Worm (Caenorhabditis elegans) whole organism, L2 larva: ENCODE measurements around the gene clec-149.

ENCODE experiments used
- ama-1 ChIP-seq: fragments of 150-350 bp; optimal IDR thresholded peaks from 2 replicates; lab custom pipeline; 2018; ENCODE audit warnings: inconsistent platforms
- ceh-16 ChIP-seq: fragments of 150-350 bp; optimal IDR thresholded peaks from 2 replicates; lab custom pipeline; 2014; ENCODE audit warnings: missing biosample characterization, missing genetic modification characterization
- ceh-82 ChIP-seq: fragments of 150-350 bp; optimal IDR thresholded peaks from 2 replicates; lab custom pipeline; 2014; ENCODE audit warnings: missing biosample characterization, missing genetic modification characterization
- elt-1 ChIP-seq: fragments of 150-350 bp; optimal IDR thresholded peaks from 2 replicates; lab custom pipeline; 2014; ENCODE audit warnings: missing biosample characterization, missing genetic modification characterization
- fos-1 ChIP-seq: fragments of 150-350 bp; optimal IDR thresholded peaks from 2 replicates; lab custom pipeline; 2014; ENCODE audit warnings: missing biosample characterization, missing genetic modification characterization
- lsy-2 ChIP-seq, 2 experiments: fragments of 150-350 bp in 1 of 2; sonication (generic microtip) in 1 of 2; optimal IDR thresholded peaks; 2 replicates each; lab custom pipeline; 2014 to 2017; ENCODE audit warnings: missing biosample characterization in 2 of 2, missing genetic modification characterization in 2 of 2
- mdl-1 ChIP-seq, 2 experiments: fragments of 150-350 bp in 1 of 2; sonication (generic microtip) in 1 of 2; optimal IDR thresholded peaks; 2 replicates each; lab custom pipeline; 2017; ENCODE audit warnings: missing biosample characterization in 2 of 2, missing genetic modification characterization in 2 of 2
- nhr-11 ChIP-seq: fragments of 150-350 bp; optimal IDR thresholded peaks from 2 replicates; lab custom pipeline; 2014; ENCODE audit warnings: missing biosample characterization, missing genetic modification characterization
- nhr-25 ChIP-seq: fragments of 150-350 bp; sonication (generic microtip); optimal IDR thresholded peaks from 3 replicates; lab custom pipeline; 2014; ENCODE audit warnings: missing biosample characterization, missing genetic modification characterization
- unc-39 ChIP-seq: fragments of 150-350 bp; optimal IDR thresholded peaks from 2 replicates; lab custom pipeline; 2014; ENCODE audit warnings: missing biosample characterization, missing genetic modification characterization
- unc-62 ChIP-seq: fragments of 150-350 bp; optimal IDR thresholded peaks from 2 replicates; lab custom pipeline; 2014; ENCODE audit warnings: missing biosample characterization, missing genetic modification reagents, missing genetic modification characterization

- no peak for TF ChIP-seq ceh-82
- no peak for TF ChIP-seq elt-1 (tag; lab: Kevin White, UChicago)
- no peak for TF ChIP-seq fos-1
- TF ChIP-seq nhr-11 (tag; lab: Kevin White, UChicago): no peak
- TF ChIP-seq ceh-16: no peak
- TF ChIP-seq nhr-25 (tag; lab: Kevin White, UChicago): no peak
- no peak for TF ChIP-seq lsy-2 (tag; optimal IDR thresholded peaks at IDR 0.05; lab: Kevin White, UChicago)
- no peak for TF ChIP-seq ama-1 (lab: Kevin White, UChicago)
- no peak for TF ChIP-seq mdl-1 (tag; optimal IDR thresholded peaks at IDR 0.05; lab: Kevin White, UChicago)
- no peak for TF ChIP-seq unc-39 (tag; lab: Kevin White, UChicago)
- TF ChIP-seq unc-62 (GFP tag; lab: Kevin White, UChicago): no peak
Observed at ce11 chrIII:834443-834815, 11.4 kb downstream of the clec-149 start.
